Worm (Caenorhabditis elegans) whole organism, midembryonic: ENCODE results near the gene his-4.

Experiments
- T22C8.4 ChIP-seq: fragments of 200-800 bp; sonication (Bioruptor generic); IDR thresholded peaks from 2 replicates; pipeline ENCODE4 v1.3.6; 2022; ENCODE audit warnings: missing genetic modification characterization, missing compliant biosample characterization
- cog-1 ChIP-seq: sonication (generic microtip); optimal IDR thresholded peaks from 2 replicates; lab custom pipeline; 2016; ENCODE audit warnings: missing genetic modification characterization, missing compliant biosample characterization
- flt-1 ChIP-seq: fragments of 200-800 bp; sonication (Bioruptor generic); IDR thresholded peaks from 2 replicates; pipeline ENCODE4 v1.3.6; 2022; ENCODE audit warnings: missing genetic modification characterization, missing compliant biosample characterization
- klf-2 ChIP-seq: fragments of 200-800 bp; sonication (Bioruptor generic); conservative IDR thresholded peaks from 2 replicates; pipeline ENCODE4 v1.3.6; 2022; ENCODE audit warnings: missing genetic modification reagents, missing genetic modification characterization, missing compliant biosample characterization
- med-1 ChIP-seq: sonication (generic microtip); optimal IDR thresholded peaks from 2 replicates; lab custom pipeline; 2017; ENCODE audit warnings: missing genetic modification characterization, mild to moderate bottlenecking, missing compliant biosample characterization, antibody characterized with exemption, missing genetic modification reagents; ENCODE audit not compliant: insufficient read depth
- ref-1 ChIP-seq: fragments of 200-800 bp; sonication (Bioruptor generic); conservative IDR thresholded peaks from 2 replicates; pipeline ENCODE4 v1.3.6; 2022; ENCODE audit warnings: missing genetic modification reagents, missing genetic modification characterization, missing compliant biosample characterization
- tab-1 ChIP-seq: fragments of 200-800 bp; sonication (Bioruptor generic); IDR thresholded peaks from 2 replicates; pipeline ENCODE4 v1.3.6; 2022; ENCODE audit warnings: missing genetic modification characterization, missing compliant biosample characterization
- ztf-23 ChIP-seq: fragments of 200-800 bp; sonication (Bioruptor generic); IDR thresholded peaks from 2 replicates; pipeline ENCODE4 v1.3.6; 2022; ENCODE audit warnings: missing genetic modification reagents, missing genetic modification characterization, missing compliant biosample characterization
- ztf-29 ChIP-seq: fragments of 200-800 bp; sonication (Bioruptor generic); IDR thresholded peaks from 2 replicates; pipeline ENCODE4 v1.3.6; 2022; ENCODE audit warnings: missing genetic modification reagents, missing genetic modification characterization, missing compliant biosample characterization

his-4 gene

ce11 chrV:16058872-16059271, 18.6 kb upstream of the his-4 start, which contains the start of gene F14H3.6:
TSS of gene F14H3.6 (minus strand) at chrV:16058893.
- TF ChIP-seq T22C8.4 (no peak), ref-1 (no peak), ztf-29 (no peak), flt-1 (GFP tag; lab: Robert Waterston, UW) (no peak), klf-2 (GFP tag; lab: Robert Waterston, UW) (no peak), tab-1 (GFP tag; lab: Robert Waterston, UW) (no peak), med-1 (no peak), ztf-23 (GFP tag; lab: Robert Waterston, UW) (no peak), cog-1 (tag; lab: Kevin White, UChicago) (no peak)

ce11 chrV:16057010-16057463, 16.7 kb upstream of the his-4 start, which contains the start of gene F14H3.5:
TSS of gene F14H3.5 (minus strand) at chrV:16057060.
- TF ChIP-seq klf-2 (GFP tag; lab: Robert Waterston, UW), result no peak
- no peak for TF ChIP-seq cog-1 (tag; lab: Kevin White, UChicago)
- no peak for TF ChIP-seq tab-1 (GFP tag; lab: Robert Waterston, UW)
- TF ChIP-seq ref-1, result no peak
- TF ChIP-seq flt-1 (GFP tag; lab: Robert Waterston, UW), result no peak

DNA sequence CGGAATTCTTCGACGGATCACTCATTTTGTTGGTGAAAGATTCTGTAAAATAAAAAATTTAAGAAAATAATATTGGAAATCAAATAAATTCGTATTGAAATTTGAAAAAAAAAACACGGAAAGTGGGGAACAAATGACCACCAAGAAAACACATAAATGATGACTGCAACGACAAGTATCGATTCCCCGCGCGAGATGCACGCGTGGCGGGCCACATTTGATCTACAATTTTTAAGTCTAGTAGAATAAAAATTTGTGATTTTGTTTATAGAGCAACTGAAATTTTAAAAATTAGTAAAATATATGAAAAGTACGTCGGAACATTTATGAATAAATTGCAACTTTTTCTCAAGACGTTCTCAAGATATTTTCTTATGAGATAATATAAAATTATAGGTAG, 14.7 kb upstream of the his-4 start, which contains the start of gene F14H3.4:
TSS of gene F14H3.4 (minus strand) at position 42 of the 400 bp plus-strand sequence.
- TF ChIP-seq ztf-29, result no peak
- TF ChIP-seq ztf-23 (GFP tag; lab: Robert Waterston, UW), result no peak
- no peak for TF ChIP-seq T22C8.4
- TF ChIP-seq klf-2 (GFP tag; lab: Robert Waterston, UW), result no peak
- TF ChIP-seq cog-1 (tag; lab: Kevin White, UChicago), result no peak
- TF ChIP-seq tab-1 (GFP tag; lab: Robert Waterston, UW), result no peak
- TF ChIP-seq flt-1 (GFP tag; lab: Robert Waterston, UW), result no peak

ce11 chrV:16053373-16053772, 13.1 kb upstream of the his-4 start, which contains the start of gene F14H3.3:
TSS of gene F14H3.3 (minus strand) at chrV:16053473.
- TF ChIP-seq tab-1 (GFP tag; lab: Robert Waterston, UW), result no peak
- TF ChIP-seq ref-1, result no peak
- no peak for TF ChIP-seq klf-2 (GFP tag; lab: Robert Waterston, UW)
- TF ChIP-seq T22C8.4, result no peak
- TF ChIP-seq ztf-29, result no peak
- no peak for TF ChIP-seq cog-1 (tag; lab: Kevin White, UChicago)
- no peak for TF ChIP-seq med-1
- no peak for TF ChIP-seq flt-1 (GFP tag; lab: Robert Waterston, UW)
- no peak for TF ChIP-seq ztf-23 (GFP tag; lab: Robert Waterston, UW)

DNA sequence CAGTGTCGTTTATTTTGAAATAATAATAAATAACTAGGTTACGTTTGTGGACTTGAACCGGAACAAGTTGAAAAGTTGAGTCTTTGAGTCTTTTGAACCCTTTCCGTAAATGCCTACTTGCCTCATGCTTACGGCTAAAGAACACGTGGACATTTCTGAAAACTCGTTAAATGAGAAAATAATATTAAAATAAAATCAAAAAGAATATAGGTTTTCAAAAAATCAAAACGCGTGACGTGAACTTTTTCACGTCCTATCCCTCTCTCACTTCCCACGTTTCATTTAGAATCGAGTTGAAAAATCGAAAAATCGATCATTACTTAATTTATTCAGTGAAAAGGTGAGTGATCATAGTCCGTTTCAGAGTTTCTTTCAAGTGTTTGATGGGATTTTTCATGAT, 8.9 kb upstream of the his-4 start, which contains the start of gene best-12:
TSS of gene best-12 (plus strand) at position 301 of the 400 bp plus-strand sequence.
- TF ChIP-seq T22C8.4 (no peak), cog-1 (tag; lab: Kevin White, UChicago) (no peak), flt-1 (GFP tag; lab: Robert Waterston, UW) (no peak), klf-2 (GFP tag; lab: Robert Waterston, UW) (no peak), tab-1 (GFP tag; lab: Robert Waterston, UW) (no peak), med-1 (no peak), ztf-29 (no peak), ztf-23 (GFP tag; lab: Robert Waterston, UW) (no peak), ref-1 (no peak)

DNA sequence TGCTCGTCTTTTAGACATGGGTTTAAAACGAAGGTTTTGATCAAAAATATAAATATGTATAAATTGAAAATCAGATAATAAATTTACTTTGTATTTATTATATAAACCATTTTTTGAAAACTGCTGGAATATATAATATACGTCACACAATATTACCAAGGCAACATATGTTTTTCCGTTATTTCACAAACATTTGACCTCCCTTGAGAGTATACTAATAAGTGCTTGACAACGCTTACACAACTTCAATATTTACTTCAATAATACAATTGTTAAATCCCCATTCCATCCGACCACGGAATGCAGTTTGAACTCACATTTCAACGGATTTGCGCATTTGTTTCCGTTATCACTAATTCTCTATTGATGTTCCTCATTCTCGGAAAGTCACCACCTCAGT, 7.2 kb upstream of the his-4 start, which contains the start of gene str-198:
TSS of gene str-198 (plus strand) at position 301 of the 400 bp plus-strand sequence.
- TF ChIP-seq ztf-23 (GFP tag; lab: Robert Waterston, UW), result no peak
- no peak for TF ChIP-seq ref-1
- TF ChIP-seq cog-1 (tag; lab: Kevin White, UChicago), result no peak

DNA sequence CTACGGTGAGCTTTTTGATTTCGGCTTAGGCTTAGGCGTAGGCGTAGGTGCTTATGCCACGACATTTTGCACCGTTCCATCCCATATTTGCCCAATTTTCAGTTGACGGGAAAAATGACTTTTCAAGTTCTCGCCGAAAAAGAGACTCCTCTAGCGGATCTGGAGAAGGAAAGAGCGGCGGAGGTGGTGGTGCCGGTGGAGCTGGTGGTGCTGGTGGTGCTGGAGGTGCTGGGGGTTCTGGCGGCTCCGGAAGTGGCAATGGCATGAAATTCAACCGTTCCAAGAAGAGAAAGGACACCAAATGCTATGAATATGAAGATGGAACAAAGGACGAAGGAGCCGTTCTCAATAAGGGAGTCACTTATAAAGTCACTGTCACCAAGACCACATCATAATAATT, 6.7 kb upstream of the his-4 start:
- TF ChIP-seq ref-1, result no peak

DNA sequence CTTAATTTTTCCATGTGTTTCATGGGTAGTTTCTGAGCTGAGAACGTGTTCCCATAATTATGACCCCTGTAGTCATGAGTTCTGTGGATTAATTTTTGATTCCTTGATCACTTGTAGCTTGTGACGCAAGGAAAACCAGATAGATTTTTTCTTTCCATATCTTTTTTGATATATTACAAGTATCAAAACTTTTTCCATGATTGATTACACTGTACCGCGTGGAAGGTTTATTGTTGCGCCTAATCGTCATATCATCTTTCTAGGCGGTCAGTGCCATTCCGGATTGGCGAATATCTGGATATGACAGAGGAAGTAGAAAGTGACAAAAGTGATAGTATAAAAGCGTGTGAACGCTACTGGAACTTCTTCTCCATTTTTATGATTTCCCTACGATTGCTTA, 6.3 kb upstream of the his-4 start, which contains the start of gene ZK285.2:
TSS of gene ZK285.2 (plus strand) at position 301 of the 400 bp plus-strand sequence.
- TF ChIP-seq T22C8.4 (no peak), cog-1 (tag; lab: Kevin White, UChicago) (no peak), ref-1 (no peak), ztf-23 (GFP tag; lab: Robert Waterston, UW) (no peak), med-1 (no peak), ztf-29 (no peak), klf-2 (GFP tag; lab: Robert Waterston, UW) (no peak), flt-1 (GFP tag; lab: Robert Waterston, UW) (no peak), tab-1 (GFP tag; lab: Robert Waterston, UW) (no peak)

DNA sequence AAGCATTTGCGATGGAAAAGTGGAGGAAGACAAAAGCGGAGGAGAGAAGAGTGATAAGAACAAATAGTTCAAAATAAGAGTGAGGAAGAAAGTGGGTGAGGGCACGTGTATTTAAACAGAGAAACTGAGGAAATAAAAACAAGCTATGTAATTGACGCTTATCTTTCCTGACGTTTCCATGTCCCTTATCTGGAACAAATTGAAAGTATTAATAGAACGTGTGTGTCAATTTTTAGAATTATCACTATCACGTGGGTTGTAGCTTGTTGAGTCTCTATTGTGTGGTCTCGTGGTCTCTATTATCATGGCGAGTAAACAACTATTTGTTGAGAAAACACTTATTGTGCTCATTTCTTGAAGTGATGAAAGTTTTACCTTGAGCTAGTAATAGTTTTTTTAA, 5.5 kb upstream of the his-4 start, which contains the start of gene T10C6.15:
TSS of gene T10C6.15 (minus strand) at position 104 of the 400 bp plus-strand sequence.
- TF ChIP-seq ztf-23 (GFP tag; lab: Robert Waterston, UW) (no peak), klf-2 (GFP tag; lab: Robert Waterston, UW) (no peak), ztf-29 (no peak), med-1 (no peak), ref-1 (no peak), cog-1 (tag; lab: Kevin White, UChicago) (no peak), flt-1 (GFP tag; lab: Robert Waterston, UW) (no peak), tab-1 (GFP tag; lab: Robert Waterston, UW) (no peak), T22C8.4 (no peak)

ce11 chrV:16043686-16044085, 3.4 kb upstream of the his-4 start:
- no peak for TF ChIP-seq ztf-29
- TF ChIP-seq med-1, result no peak
- no peak for TF ChIP-seq T22C8.4
- TF ChIP-seq ref-1, result no peak
- no peak for TF ChIP-seq cog-1 (tag; lab: Kevin White, UChicago)
- no peak for TF ChIP-seq flt-1 (GFP tag; lab: Robert Waterston, UW)
- no peak for TF ChIP-seq ztf-23 (GFP tag; lab: Robert Waterston, UW)

- TF ChIP-seq klf-2 (GFP tag; lab: Robert Waterston, UW) (no peak), ztf-29 (no peak), T22C8.4 (no peak), cog-1 (tag; lab: Kevin White, UChicago) (no peak), flt-1 (GFP tag; lab: Robert Waterston, UW) (no peak; the same call in 1 of the 2 replicates), med-1 (no peak), tab-1 (GFP tag; lab: Robert Waterston, UW) (no peak), ref-1 (no peak), ztf-23 (GFP tag; lab: Robert Waterston, UW) (no peak)
Observed at ce11 chrV:16042743-16043014, 2.4 kb upstream of the his-4 start.
